Fruit fly (Drosophila melanogaster) whole organism, prepupa: Measurements from ENCODE around the gene TP53INP.

Source experiments
- CG16779 ChIP-seq: fragments of 200-800 bp; sonication (Bioruptor generic); optimal IDR thresholded peaks from 3 replicates; lab custom pipeline; 2017; ENCODE audit warnings: missing biosample characterization, mild to moderate bottlenecking, missing genetic modification characterization
- CG6792 ChIP-seq: fragments of 200-800 bp; sonication (Bioruptor generic); optimal IDR thresholded peaks from 3 replicates; lab custom pipeline; 2016; ENCODE audit warnings: missing biosample characterization, missing genetic modification characterization
- Sox102F ChIP-seq: fragments of 200-800 bp; sonication (Bioruptor generic); optimal IDR thresholded peaks from 2 replicates; lab custom pipeline; 2016; ENCODE audit warnings: missing biosample characterization, mild to moderate bottlenecking, missing genetic modification characterization
- Sox14 ChIP-seq: fragments of 200-800 bp; sonication (Bioruptor generic); optimal IDR thresholded peaks from 3 replicates; lab custom pipeline; 2016; ENCODE audit warnings: missing biosample characterization, missing genetic modification characterization
- Sox15 ChIP-seq: fragments of 200-800 bp; sonication (Bioruptor generic); optimal IDR thresholded peaks from 3 replicates; lab custom pipeline; 2016; ENCODE audit warnings: missing biosample characterization, missing genetic modification characterization
- achi ChIP-seq: fragments of 200-800 bp; sonication (Bioruptor generic); optimal IDR thresholded peaks from 3 replicates; lab custom pipeline; 2016; ENCODE audit warnings: missing biosample characterization, missing genetic modification characterization
- cyc ChIP-seq: fragments of 200-800 bp; sonication (Bioruptor generic); optimal IDR thresholded peaks from 3 replicates; lab custom pipeline; 2016; ENCODE audit warnings: missing biosample characterization, missing genetic modification characterization
- dac ChIP-seq: fragments of 200-800 bp; sonication (Bioruptor generic); optimal IDR thresholded peaks from 2 replicates; lab custom pipeline; 2017; ENCODE audit warnings: missing biosample characterization, mild to moderate bottlenecking, missing genetic modification characterization
- dsx ChIP-seq: fragments of 200-800 bp; optimal IDR thresholded peaks from 3 replicates; lab custom pipeline; 2019; ENCODE audit warnings: missing biosample characterization, mild to moderate bottlenecking, missing genetic modification characterization, moderate library complexity; ENCODE audit not compliant: poor library complexity, severe bottlenecking
- spab ChIP-seq: fragments of 200-800 bp; sonication (Bioruptor generic); optimal IDR thresholded peaks from 2 replicates; lab custom pipeline; 2017; ENCODE audit warnings: missing biosample characterization, mild to moderate bottlenecking, missing genetic modification characterization, missing genetic modification reagents

- TF ChIP-seq Sox15 (no peak), dsx (GFP tag; lab: Kevin White, UChicago) (no peak), CG16779 (tag; lab: Kevin White, UChicago) (no peak), spab (GFP tag; lab: Kevin White, UChicago) (no peak), cyc (no peak), Sox102F (GFP tag; lab: Kevin White, UChicago) (no peak), CG6792 (GFP tag; lab: Kevin White, UChicago) (no peak), Sox14 (GFP tag; lab: Kevin White, UChicago) (no peak), dac (GFP tag; lab: Kevin White, UChicago) (no peak), achi (no peak)
Observed at dm6 chr3L:4421362-4421761, 14.6 kb downstream of the TP53INP start, which contains the start of gene CG15020.
